Worm (Caenorhabditis elegans) whole organism, dauer: Measurements from ENCODE around the gene F54H5.2.

Experiments used
- unc-62 ChIP-seq: sonication (generic microtip); optimal IDR thresholded peaks from 2 replicates; lab custom pipeline; 2017; ENCODE audit warnings: missing biosample characterization, missing genetic modification reagents, missing genetic modification characterization

The F54H5.2 gene

DNA sequence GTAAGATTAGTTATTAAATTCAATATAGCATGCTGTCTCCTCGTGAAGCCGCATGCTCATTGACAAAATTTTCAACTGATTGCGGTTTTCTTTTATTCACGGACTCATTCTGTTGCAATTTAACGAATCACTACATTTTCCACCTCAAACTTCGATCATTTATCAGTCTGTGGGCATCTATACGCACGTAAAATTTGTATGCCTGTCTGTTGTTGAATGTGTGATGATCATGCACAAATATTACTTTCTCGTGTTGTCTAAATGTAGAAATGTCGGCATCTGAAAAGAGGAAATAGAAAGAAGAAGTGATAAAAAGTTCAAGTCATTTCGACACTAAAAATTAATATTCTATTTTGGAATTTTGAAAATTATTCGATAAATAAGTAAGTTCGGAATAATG, 14.7 kb upstream of the F54H5.2 start:
- no peak for TF ChIP-seq unc-62 (GFP tag; lab: Kevin White, UChicago)

DNA sequence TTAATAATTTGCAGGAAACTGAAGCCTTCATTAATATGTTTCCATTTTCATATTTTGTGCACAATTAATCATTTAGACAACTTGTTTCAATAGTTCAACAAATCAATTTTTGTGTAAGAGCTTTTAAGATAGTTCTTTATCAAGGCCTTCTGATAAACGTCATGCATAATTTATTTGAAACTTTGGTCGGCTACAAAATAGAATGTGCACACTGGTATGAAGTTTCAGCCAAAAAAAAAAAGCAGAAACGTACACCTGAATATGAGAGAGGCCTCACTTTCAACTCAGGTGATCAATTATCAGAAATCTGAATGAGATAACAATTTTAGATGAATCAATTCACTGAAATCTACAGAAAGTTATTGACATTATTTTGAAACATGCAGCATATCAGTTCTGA, 12.8 kb upstream of the F54H5.2 start:
- TF ChIP-seq unc-62 (GFP tag; lab: Kevin White, UChicago) = no peak

DNA sequence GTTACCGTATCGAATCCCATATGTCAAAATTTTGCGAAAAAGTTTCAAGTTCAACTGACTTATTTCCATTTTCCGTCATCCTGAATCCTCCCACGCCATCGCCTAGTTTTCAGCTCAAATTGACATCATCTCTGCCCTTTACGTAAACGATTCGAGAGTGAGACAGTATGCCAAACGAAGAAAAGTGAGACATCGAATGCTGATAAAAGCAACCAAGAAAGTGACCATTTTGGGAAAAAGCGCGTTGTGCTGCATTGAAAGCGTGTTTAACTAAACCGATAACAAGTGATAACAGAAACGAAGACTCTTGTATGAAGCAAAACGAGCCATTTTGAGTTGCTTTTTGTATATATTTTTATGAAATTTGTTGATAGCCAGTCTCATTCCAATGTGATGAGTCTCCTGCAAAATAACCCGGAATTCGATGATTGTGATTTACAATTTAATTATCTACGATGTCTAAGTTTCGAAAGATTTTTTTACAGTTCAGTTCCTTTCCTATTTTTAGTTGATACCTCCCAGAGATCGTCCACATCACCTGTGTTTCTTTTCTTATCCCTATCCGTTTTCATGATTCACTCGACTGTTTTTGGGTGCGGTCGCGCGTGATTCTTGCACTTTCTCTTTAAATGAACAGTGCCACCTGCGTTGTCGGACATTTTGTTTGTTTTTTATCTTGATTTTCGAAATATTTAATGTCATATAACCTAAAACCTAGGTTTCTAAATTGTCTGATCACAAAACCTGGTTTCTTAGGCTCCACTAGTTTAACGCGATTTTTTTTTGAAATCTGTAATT, 11.9 kb upstream of the F54H5.2 start:
- no peak for TF ChIP-seq unc-62 (GFP tag; lab: Kevin White, UChicago)

DNA sequence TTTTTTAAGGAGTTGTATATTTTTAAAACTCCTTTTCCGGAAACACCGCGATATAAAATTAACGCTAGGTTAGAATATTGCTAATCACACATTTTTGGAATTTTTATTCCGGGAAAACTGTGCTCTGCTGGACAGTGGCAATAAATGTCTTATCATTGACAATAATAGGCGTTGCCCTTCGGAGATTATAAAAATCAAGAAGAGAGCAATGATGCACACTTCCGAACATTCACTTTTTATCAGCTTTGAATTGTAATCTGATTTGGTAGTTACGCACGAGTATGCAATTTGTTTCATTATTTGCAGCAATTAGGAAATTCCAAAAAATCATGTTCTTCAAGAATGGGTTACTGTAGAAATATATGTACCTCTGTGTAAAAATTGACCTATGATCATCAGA, 11.1 kb upstream of the F54H5.2 start:
- TF ChIP-seq unc-62 (GFP tag; lab: Kevin White, UChicago) = no peak

DNA sequence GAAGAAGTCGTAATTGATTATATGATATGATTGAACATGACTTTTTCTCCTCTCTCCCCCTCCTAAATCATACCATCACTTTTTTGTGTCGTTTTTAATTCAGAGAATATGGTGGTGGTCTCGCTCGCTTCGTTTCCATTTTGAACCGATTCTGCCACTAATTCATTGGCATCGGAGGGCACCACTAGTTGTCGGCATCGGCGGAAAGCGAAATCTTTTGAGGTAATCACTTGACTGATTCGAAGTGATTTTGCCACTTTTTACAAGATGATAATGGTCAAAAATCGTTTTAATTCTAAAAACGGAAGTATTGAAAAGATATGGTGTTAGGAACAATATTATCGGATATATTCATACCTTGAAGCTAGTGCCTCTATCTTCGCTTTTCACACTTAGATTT, 10.5 kb upstream of the F54H5.2 start, which contains the start of gene klf-3:
klf-3 (plus strand) TSS at position 109 of the 400 bp plus-strand sequence.
- no peak for TF ChIP-seq unc-62 (GFP tag; lab: Kevin White, UChicago)

ce11 chrII:6619007-6619406, 8.3 kb upstream of the F54H5.2 start:
- no peak for TF ChIP-seq unc-62 (GFP tag; lab: Kevin White, UChicago)

DNA sequence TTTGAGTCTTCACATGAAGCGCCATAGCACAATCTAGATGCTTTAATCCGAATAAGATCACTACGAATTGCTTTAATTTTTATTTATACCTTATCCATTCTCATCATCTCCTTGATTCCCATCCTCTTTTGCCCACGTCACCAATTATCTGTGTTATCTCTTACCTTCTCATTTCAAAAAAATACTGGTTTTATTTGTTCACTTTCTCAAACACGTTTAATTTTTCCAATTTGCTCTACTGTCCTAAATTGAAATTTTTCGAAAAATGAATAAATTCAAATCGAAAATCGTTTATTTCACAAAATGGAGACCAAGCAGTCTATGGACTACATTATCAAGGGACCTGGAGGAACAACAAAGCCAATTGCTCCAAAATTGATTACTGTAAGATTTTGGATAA, 5.4 kb upstream of the F54H5.2 start, which contains the start of gene F54H5.3:
F54H5.3 (plus strand) TSS at position 301 of the 400 bp plus-strand sequence.
- TF ChIP-seq unc-62 (GFP tag; lab: Kevin White, UChicago) = no peak

ce11 chrII:6625302-6625701, 2.0 kb upstream of the F54H5.2 start, which contains the start of gene F54H5.14:
F54H5.14 (minus strand) TSS chrII:6625402.
- TF ChIP-seq unc-62 (GFP tag; lab: Kevin White, UChicago) = no peak

DNA sequence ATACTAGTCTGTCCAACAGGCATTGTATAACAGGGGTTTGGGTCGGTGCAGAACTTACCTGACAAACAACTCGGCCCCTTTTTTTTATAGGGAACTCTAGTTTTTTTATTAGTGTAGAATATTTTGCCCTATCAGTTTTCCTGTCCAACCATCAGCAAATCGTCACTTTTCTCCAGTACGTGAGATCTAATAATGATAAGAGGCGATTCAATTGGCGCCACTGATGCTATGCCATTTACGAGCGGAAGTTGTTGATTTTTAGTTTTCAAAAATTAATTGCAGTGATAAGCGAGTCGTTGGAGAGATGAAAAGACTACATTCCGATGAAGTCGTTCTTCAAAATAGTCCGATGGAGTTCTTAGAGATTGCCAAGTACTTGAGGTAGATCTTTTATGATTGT, 1.1 kb downstream of the F54H5.2 start:
- no peak for TF ChIP-seq unc-62 (GFP tag; lab: Kevin White, UChicago)

DNA sequence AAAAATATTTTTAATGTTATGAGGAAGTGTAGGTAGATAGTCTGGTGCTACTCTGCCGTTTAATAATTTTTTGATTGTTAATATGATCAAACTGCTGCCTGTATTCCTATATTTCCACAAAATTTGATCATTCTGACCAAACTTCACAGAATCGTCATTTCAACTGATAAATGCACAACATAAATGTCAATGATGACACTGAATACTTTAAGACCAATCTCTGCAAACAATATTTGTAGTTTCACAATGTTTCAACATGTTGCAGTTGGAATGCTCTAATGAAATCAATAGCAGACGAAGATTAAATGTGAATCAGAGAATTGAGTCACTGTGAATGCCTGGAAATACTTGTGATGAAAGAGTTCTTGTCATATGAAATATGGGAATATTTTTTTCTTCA, 2.5 kb downstream of the F54H5.2 start:
- no peak for TF ChIP-seq unc-62 (GFP tag; lab: Kevin White, UChicago)

DNA sequence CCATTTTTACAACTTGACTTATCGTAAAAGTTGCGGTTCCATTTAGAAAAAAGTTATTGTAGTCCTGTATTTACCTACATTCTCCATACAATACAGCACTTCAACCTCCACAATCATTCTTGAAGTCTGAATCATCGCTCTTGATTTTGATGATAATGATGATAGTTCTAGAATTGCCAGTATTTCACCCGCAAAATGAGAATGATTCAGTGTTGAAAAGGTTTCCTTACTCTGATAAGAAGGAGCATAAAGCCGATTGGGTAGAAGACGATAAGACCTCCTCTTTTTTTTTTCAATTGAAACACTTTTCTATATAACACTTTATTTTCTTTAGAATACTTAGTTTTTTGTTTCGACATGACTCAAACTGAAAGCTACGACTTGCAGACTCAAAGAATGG, 3.5 kb downstream of the F54H5.2 start, which contains the start of gene T19D12.4:
T19D12.4 (plus strand) TSS at position 295 of the 400 bp plus-strand sequence.
- no peak for TF ChIP-seq unc-62 (GFP tag; lab: Kevin White, UChicago)

- TF ChIP-seq unc-62 (GFP tag; lab: Kevin White, UChicago) = no peak
Measured at ce11 chrII:6631995-6632394, 4.7 kb downstream of the F54H5.2 start.

DNA sequence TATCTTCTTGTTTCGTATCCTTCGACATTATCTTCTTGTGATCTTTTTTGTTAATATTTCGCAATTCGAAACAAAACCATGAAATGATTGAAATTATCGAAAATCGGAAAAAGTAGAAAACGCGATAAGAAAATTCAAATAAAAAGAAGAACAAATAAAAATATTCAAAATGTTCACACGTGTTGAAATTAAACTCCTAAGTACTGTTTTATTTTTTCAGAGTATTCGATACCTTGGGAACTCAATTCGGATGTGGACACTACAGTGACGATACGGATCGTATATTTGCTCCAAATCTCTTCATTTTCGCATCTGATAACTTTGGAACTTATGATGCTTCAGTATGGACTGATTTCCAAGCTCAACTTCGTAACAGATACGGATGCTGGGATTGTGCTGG, 8.9 kb downstream of the F54H5.2 start, which contains the start of gene T19D12.5:
T19D12.5 (minus strand) TSS at position 101 of the 400 bp plus-strand sequence.
- TF ChIP-seq unc-62 (GFP tag; lab: Kevin White, UChicago) = no peak

DNA sequence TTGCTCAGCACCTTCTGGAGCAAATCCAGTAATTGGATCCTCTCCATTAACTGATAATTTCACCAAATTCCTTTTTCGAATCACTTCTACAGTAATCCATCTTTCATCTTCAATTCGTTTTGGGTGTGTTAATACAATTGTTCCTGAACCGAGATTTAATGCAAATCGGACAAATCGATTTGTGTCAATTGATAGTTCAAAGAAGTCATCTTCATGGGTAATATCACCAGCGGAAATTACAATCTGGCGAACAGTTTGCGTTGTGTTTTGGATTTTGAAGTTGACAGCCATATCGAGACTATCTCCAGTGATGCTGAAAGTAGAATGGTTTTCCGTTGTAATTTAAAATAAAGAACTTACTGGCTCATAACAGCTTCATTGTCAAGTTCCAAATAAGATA, 10.6 kb downstream of the F54H5.2 start:
- no peak for TF ChIP-seq unc-62 (GFP tag; lab: Kevin White, UChicago)

DNA sequence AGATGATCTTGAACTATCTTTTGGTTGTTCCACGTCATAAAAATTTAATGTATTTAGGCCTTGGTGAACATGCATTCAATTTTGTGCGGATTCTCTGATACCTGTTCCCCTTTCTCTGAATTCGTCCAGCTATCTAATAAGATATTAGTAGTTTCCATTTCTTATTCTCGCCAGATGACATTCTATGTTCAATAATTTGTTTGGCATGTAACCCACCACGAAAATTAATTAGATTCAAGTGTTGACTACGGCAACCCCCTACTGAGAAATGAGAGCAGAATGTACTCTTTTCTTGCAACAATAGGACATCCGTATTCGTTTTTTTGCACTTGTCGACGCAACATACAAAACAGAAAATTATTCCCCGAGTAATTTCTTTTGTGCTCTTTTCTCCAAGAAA, 14.9 kb downstream of the F54H5.2 start:
- TF ChIP-seq unc-62 (GFP tag; lab: Kevin White, UChicago) = no peak

ce11 chrII:6642651-6643167, 15.4 kb downstream of the F54H5.2 start, which contains the start of gene T19D12.6:
T19D12.6 (minus strand) TSS chrII:6643117.
- TF ChIP-seq unc-62 (GFP tag; lab: Kevin White, UChicago) = no peak

DNA sequence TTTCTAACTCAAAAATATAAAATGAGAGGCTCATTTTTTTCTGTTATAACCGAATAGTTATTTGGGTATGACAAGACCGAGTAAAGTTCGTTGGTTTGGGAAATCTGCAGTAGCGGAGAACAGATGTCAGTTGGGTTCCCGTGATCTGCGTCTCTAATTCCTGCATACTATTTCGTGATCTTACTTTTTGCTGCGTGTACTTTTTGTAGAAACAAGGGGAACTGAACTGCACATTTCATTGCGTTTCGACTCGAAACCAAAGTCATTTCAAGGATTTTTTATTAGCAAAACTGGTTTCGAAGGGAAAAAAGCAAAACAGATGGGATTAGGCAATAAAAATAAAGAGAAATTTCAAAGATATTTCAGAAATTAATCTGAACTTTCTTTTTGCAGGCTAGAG, 19.6 kb downstream of the F54H5.2 start:
- TF ChIP-seq unc-62 (GFP tag; lab: Kevin White, UChicago) = no peak
